Fruit fly (Drosophila melanogaster) whole organism: Measurements from ENCODE around the gene RhoGEF4.

Experiments
- EcR ChIP-seq, 2 experiments: fragments of >200 bp; optimal IDR thresholded peaks; 2 replicates each; lab custom pipeline; 2017; ENCODE audit warnings: missing biosample characterization in 2 of 2, missing genetic modification characterization in 2 of 2, missing genetic modification reagents in 2 of 2
- usp ChIP-seq: fragments of >200 bp; optimal IDR thresholded peaks from 2 replicates; lab custom pipeline; 2017; ENCODE audit warnings: missing biosample characterization, missing genetic modification characterization, mixed read lengths

DNA sequence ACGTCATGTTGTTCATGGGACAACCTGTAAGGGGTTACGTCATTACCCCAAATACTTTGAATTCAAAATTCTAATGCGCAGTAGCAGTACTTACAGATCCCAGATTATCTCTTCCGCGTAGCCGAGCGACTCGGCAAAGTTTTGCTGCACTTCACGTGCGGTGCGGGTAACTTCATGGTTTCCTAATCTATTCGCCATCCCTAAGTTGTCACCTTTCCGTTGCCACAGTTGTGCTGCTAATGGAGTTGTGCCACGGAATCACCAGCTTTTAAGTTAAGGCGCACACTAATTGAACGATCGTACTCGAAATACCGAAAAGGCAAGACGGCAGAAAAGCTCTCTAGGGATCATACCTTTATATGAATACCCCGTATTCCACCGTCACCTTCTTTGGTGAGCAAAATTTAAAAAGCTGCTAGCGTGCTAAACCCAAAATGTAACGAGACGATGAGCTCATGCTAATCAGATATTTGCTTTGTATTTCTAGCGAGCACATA is 36.7 kb upstream of the RhoGEF4 start, which contains the start of gene pst:
- TF ChIP-seq EcR (GFP tag; optimal IDR thresholded peaks at IDR 0.05; lab: Kevin White, UChicago) = no peak
- TF ChIP-seq usp (GFP tag; lab: Kevin White, UChicago) = no peak
